Fruit fly (Drosophila melanogaster): ENCODE measurements around the gene I-t.

The I-t gene

DNA sequence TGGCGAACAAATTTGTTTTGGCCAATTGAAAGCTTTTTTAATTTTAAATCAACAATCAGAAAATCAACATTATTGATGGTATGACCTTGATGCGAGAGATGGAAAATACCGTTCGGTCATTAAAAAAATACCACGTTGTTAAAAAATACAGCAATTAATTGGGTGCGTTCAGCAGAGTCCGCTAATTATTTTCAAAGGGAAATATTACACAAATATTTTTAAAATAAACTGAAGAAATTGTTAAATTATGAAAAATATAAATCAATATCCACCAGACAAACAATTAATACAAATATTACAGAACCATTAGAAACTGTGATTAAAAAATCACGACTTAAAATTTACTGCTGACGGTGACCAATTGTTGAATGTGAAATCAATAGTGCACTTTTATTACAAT, 25.8 kb upstream of the I-t start, which contains the start of gene CG18476 (continued):
- TF ChIP-seq lz (GFP tag; optimal IDR thresholded peaks at IDR 0.05), result peak; percentile 91
- peak in 1 of 2 experiments; percentile 81 for TF ChIP-seq salr (GFP tag; optimal IDR thresholded peaks at IDR 0.05)
- TF ChIP-seq dsx (GFP tag; optimal IDR thresholded peaks at IDR 0.05; ENCODE audit: poor library complexity, severe bottlenecking), result peak; percentile 94
- peak; percentile 77 for TF ChIP-seq Blimp-1 (GFP tag; optimal IDR thresholded peaks at IDR 0.05)
- TF ChIP-seq topi (GFP tag; optimal IDR thresholded peaks at IDR 0.05), result peak; percentile 90
- peak; percentile 96 for TF ChIP-seq svp (GFP tag)
- TF ChIP-seq Gug (GFP tag; IDR thresholded peaks at IDR 0.05), result peak; percentile 95
- TF ChIP-seq CG8632 (GFP tag; optimal IDR thresholded peaks at IDR 0.05), result peak; percentile 88
- TF ChIP-seq CG10669 (GFP tag; optimal IDR thresholded peaks at IDR 0.05), result peak; percentile 93
- peak; percentile 87 for TF ChIP-seq CG11762 (GFP tag; optimal IDR thresholded peaks at IDR 0.05; ENCODE audit: insufficient read depth)
- TF ChIP-seq CG32006 (GFP tag; optimal IDR thresholded peaks at IDR 0.05), result peak; percentile 92
- peak; percentile 95 for TF ChIP-seq CG8119 (GFP tag; IDR thresholded peaks at IDR 0.05)
- peak; percentile 90 for TF ChIP-seq CG34406 (GFP tag; optimal IDR thresholded peaks at IDR 0.05)
- peak; percentile 80 for TF ChIP-seq CG16779 (tag; optimal IDR thresholded peaks at IDR 0.05)
- no peak for TF ChIP-seq Hr38 (GFP tag; optimal IDR thresholded peaks at IDR 0.05)
- peak; percentile 91 for TF ChIP-seq OdsH (GFP tag; optimal IDR thresholded peaks at IDR 0.05)
- peak; percentile 72 for TF ChIP-seq dac (GFP tag; optimal IDR thresholded peaks at IDR 0.05)
- peak; percentile 91 for TF ChIP-seq Smox (GFP tag; optimal IDR thresholded peaks at IDR 0.05)
- peak; percentile 75 for TF ChIP-seq CG8319 (GFP tag; optimal IDR thresholded peaks at IDR 0.05)
- peak; percentile 92 for TF ChIP-seq CG10631 (GFP tag; optimal IDR thresholded peaks at IDR 0.05)

DNA sequence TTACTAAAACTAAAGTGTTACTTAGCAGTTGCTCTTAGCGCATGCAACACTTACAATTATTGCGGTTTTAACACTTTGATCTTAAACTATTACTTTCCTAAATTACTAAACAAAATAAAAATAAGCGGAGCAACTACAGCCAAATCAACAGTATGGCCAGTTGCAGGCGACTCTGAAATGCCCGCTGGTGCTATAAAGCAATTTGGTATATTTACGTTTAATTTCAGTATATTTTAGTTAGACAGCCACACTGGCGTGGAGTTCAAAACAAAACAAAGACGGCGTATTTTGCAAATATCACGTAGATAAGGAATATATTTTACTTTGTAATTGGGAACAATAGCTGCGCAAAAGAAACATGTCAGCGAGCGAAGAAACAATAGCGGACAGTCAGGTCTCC, 24.3 kb upstream of the I-t start, which contains the start of the genes Taf12 and Ho:
Taf12 (minus strand) TSS at position 178 of the 400 bp plus-strand sequence.
Ho (plus strand) TSS at position 231 of the 400 bp plus-strand sequence.
- TF ChIP-seq CG15336 (GFP tag; IDR thresholded peaks at IDR 0.05) (no peak), Hr39 (GFP tag; optimal IDR thresholded peaks at IDR 0.05) (no peak), Hr38 (GFP tag; optimal IDR thresholded peaks at IDR 0.05) (no peak), CG32006 (GFP tag; optimal IDR thresholded peaks at IDR 0.05) (no peak), topi (GFP tag; optimal IDR thresholded peaks at IDR 0.05) (no peak), CG11294 (GFP tag; IDR thresholded peaks at IDR 0.05) (no peak), fd59A (GFP tag; optimal IDR thresholded peaks at IDR 0.05) (no peak), CG11902 (GFP tag; optimal IDR thresholded peaks at IDR 0.05) (no peak), CG34406 (GFP tag; optimal IDR thresholded peaks at IDR 0.05) (no peak), CG4318 (GFP tag; optimal IDR thresholded peaks at IDR 0.05) (no peak), Sox14 (GFP tag; optimal IDR thresholded peaks at IDR 0.05) (peak; percentile 98), vri (GFP tag; optimal IDR thresholded peaks at IDR 0.05) (peak; percentile 37), CG16779 (tag; optimal IDR thresholded peaks at IDR 0.05) (no peak), CG6808 (GFP tag; optimal IDR thresholded peaks at IDR 0.05) (no peak), pdm3 (GFP tag; optimal IDR thresholded peaks at IDR 0.05) (no peak), Eip75B (GFP tag; optimal IDR thresholded peaks at IDR 0.05) (no peak), acj6 (GFP tag; optimal IDR thresholded peaks at IDR 0.05) (no peak), CG6854 (GFP tag; optimal IDR thresholded peaks at IDR 0.05) (no peak), Ets21C (GFP tag; optimal IDR thresholded peaks at IDR 0.05) (no peak), Blimp-1 (GFP tag; optimal IDR thresholded peaks at IDR 0.05) (no peak), dac (GFP tag; optimal IDR thresholded peaks at IDR 0.05) (no peak), lz (GFP tag; optimal IDR thresholded peaks at IDR 0.05) (no peak), Hr4 (GFP tag; optimal IDR thresholded peaks at IDR 0.05) (no peak), CG10631 (GFP tag; optimal IDR thresholded peaks at IDR 0.05) (no peak), ss (GFP tag; optimal IDR thresholded peaks at IDR 0.05) (no peak), CG10669 (GFP tag; optimal IDR thresholded peaks at IDR 0.05) (no peak), CG8319 (GFP tag; optimal IDR thresholded peaks at IDR 0.05) (no peak), spab (GFP tag; optimal IDR thresholded peaks at IDR 0.05) (no peak), CG3032 (tag; optimal IDR thresholded peaks at IDR 0.05) (no peak), eg (GFP tag; IDR thresholded peaks at IDR 0.05) (no peak), net (GFP tag; optimal IDR thresholded peaks at IDR 0.05) (no peak), cyc (GFP tag; optimal IDR thresholded peaks at IDR 0.05) (no peak), Met (GFP tag; optimal IDR thresholded peaks at IDR 0.05) (no peak), CG31627 (GFP tag; optimal IDR thresholded peaks at IDR 0.05) (no peak), CG3919 (GFP tag; optimal IDR thresholded peaks at IDR 0.05) (no peak), Sox102F (GFP tag; optimal IDR thresholded peaks at IDR 0.05) (no peak), CG9139 (GFP tag; optimal IDR thresholded peaks at IDR 0.05) (no peak), CG6792 (GFP tag; optimal IDR thresholded peaks at IDR 0.05) (no peak), CG8119 (GFP tag; IDR thresholded peaks at IDR 0.05) (no peak), Ets96B (tag; optimal IDR thresholded peaks at IDR 0.05) (no peak), salr (GFP tag; optimal IDR thresholded peaks at IDR 0.05) (no peak), esn (GFP tag; optimal IDR thresholded peaks at IDR 0.05) (peak; percentile 21)

Measured in whole organism, prepupa.